Worm (Caenorhabditis elegans) whole organism, L2 larva: ENCODE data around the gene F25H9.6.

Experiments used
- ama-1 ChIP-seq: fragments of 150-350 bp; optimal IDR thresholded peaks from 2 replicates; lab custom pipeline; 2018; ENCODE audit warnings: inconsistent platforms
- elt-3 ChIP-seq: sonication (generic microtip); optimal IDR thresholded peaks from 2 replicates; lab custom pipeline; 2017; ENCODE audit warnings: missing biosample characterization, missing genetic modification characterization
- mab-5 ChIP-seq: fragments of 150-350 bp; optimal IDR thresholded peaks from 2 replicates; lab custom pipeline; 2014; ENCODE audit warnings: missing biosample characterization, missing genetic modification characterization
- mbf-1 ChIP-seq: sonication (generic microtip); optimal IDR thresholded peaks from 2 replicates; lab custom pipeline; 2017; ENCODE audit warnings: missing biosample characterization, missing genetic modification characterization
- nhr-10 ChIP-seq: sonication (generic microtip); optimal IDR thresholded peaks from 2 replicates; lab custom pipeline; 2017; ENCODE audit warnings: missing biosample characterization, missing genetic modification characterization
- nhr-237 ChIP-seq: fragments of 150-350 bp; optimal IDR thresholded peaks from 2 replicates; lab custom pipeline; 2014; ENCODE audit warnings: missing biosample characterization, missing genetic modification characterization
- skn-1 ChIP-seq: sonication (generic microtip); optimal IDR thresholded peaks from 2 replicates; lab custom pipeline; 2017; ENCODE audit warnings: missing biosample characterization, missing genetic modification characterization
- unc-39 ChIP-seq: fragments of 150-350 bp; optimal IDR thresholded peaks from 2 replicates; lab custom pipeline; 2014; ENCODE audit warnings: missing biosample characterization, missing genetic modification characterization
- unc-62 ChIP-seq: fragments of 150-350 bp; optimal IDR thresholded peaks from 2 replicates; lab custom pipeline; 2014; ENCODE audit warnings: missing biosample characterization, missing genetic modification reagents, missing genetic modification characterization
- zag-1 ChIP-seq: fragments of 150-350 bp; optimal IDR thresholded peaks from 2 replicates; lab custom pipeline; 2014; ENCODE audit warnings: missing biosample characterization, missing genetic modification characterization
- ztf-4 ChIP-seq: fragments of 150-350 bp; optimal IDR thresholded peaks from 2 replicates; lab custom pipeline; 2014; ENCODE audit warnings: missing biosample characterization, missing genetic modification characterization

ce11 chrV:13437473-13438074, 30.6 kb downstream of the F25H9.6 start, which contains the start of gene mes-4:
- TF ChIP-seq unc-62 (GFP tag; lab: Kevin White, UChicago) (no peak), ama-1 (lab: Kevin White, UChicago) (no peak), nhr-10 (no peak), mab-5 (tag; lab: Kevin White, UChicago) (no peak), zag-1 (tag; lab: Kevin White, UChicago) (no peak), unc-39 (no peak), mbf-1 (no peak), nhr-237 (tag; lab: Kevin White, UChicago) (no peak), skn-1 (tag; lab: Kevin White, UChicago) (no peak), ztf-4 (no peak), elt-3 (tag; lab: Kevin White, UChicago) (no peak)
